Worm (Caenorhabditis elegans) whole organism, L4 larva: ENCODE measurements around the gene C01G10.7.

Source experiments
- D1046.2 ChIP-seq: fragments of 200-800 bp; sonication (Bioruptor generic); IDR thresholded peaks from 2 replicates; pipeline ENCODE4 v1.3.6; 2022; ENCODE audit warnings: missing genetic modification characterization, missing compliant biosample characterization
- F26F4.8 ChIP-seq: fragments of 200-800 bp; sonication (Bioruptor generic); conservative IDR thresholded peaks from 2 replicates; pipeline ENCODE4 v1.3.6; 2022; ENCODE audit warnings: missing genetic modification characterization, missing compliant biosample characterization
- F44E2.7 ChIP-seq: fragments of 200-800 bp; sonication (Bioruptor generic); IDR thresholded peaks from 2 replicates; pipeline ENCODE4 v2.1.2; 2022; ENCODE audit warnings: missing genetic modification characterization, missing compliant biosample characterization
- F49E8.2 ChIP-seq: sonication (generic microtip); optimal IDR thresholded peaks from 2 replicates; lab custom pipeline; 2016; ENCODE audit warnings: missing compliant biosample characterization, mild to moderate bottlenecking, missing genetic modification characterization, borderline replicate concordance
- R02D3.7 ChIP-seq: fragments of 150-350 bp; sonication (generic microtip); optimal IDR thresholded peaks from 3 replicates; lab custom pipeline; 2014; ENCODE audit warnings: missing biosample characterization, missing genetic modification characterization
- Y5F2A.4 ChIP-seq: fragments of 200-800 bp; sonication (Bioruptor generic); optimal IDR thresholded peaks from 2 replicates; lab custom pipeline; 2018; ENCODE audit warnings: mild to moderate bottlenecking, missing genetic modification characterization, missing compliant biosample characterization
- Y75B8A.6 ChIP-seq: fragments of 200-800 bp; sonication (Bioruptor generic); IDR thresholded peaks from 2 replicates; pipeline ENCODE4 v1.3.6; 2022; ENCODE audit warnings: missing genetic modification reagents, missing genetic modification characterization, missing compliant biosample characterization
- ZK337.2 ChIP-seq: fragments of 200-800 bp; sonication (Bioruptor generic); IDR thresholded peaks from 2 replicates; pipeline ENCODE4 v1.3.6; 2022; ENCODE audit warnings: missing genetic modification reagents, missing genetic modification characterization, missing compliant biosample characterization
- aly-2 ChIP-seq: sonication (generic microtip); optimal IDR thresholded peaks from 2 replicates; lab custom pipeline; 2018; ENCODE audit warnings: missing biosample characterization, missing genetic modification characterization
- ama-1 ChIP-seq: fragments of 150-350 bp; optimal IDR thresholded peaks from 2 replicates; lab custom pipeline; 2014; ENCODE audit warnings: inconsistent platforms, mixed read lengths
- ceh-20 ChIP-seq: fragments of 200-800 bp; sonication (Bioruptor generic); IDR thresholded peaks from 2 replicates; pipeline ENCODE4 v1.3.6; 2022; ENCODE audit warnings: missing genetic modification reagents, missing genetic modification characterization, missing compliant biosample characterization
- ceh-32 ChIP-seq: sonication (generic microtip); optimal IDR thresholded peaks from 2 replicates; lab custom pipeline; 2016; ENCODE audit warnings: mild to moderate bottlenecking, missing genetic modification characterization, missing compliant biosample characterization; ENCODE audit not compliant: poor library complexity
- ceh-62 ChIP-seq: sonication (generic microtip); optimal IDR thresholded peaks from 2 replicates; lab custom pipeline; 2017; ENCODE audit warnings: missing biosample characterization, missing genetic modification characterization
- ces-1 ChIP-seq: fragments of 150-350 bp; sonication (generic microtip); optimal IDR thresholded peaks from 4 replicates; lab custom pipeline; 2014; ENCODE audit warnings: missing biosample characterization, missing genetic modification reagents, missing genetic modification characterization
- cey-2 ChIP-seq: sonication (generic microtip); optimal IDR thresholded peaks from 3 replicates; lab custom pipeline; 2017; ENCODE audit warnings: missing genetic modification characterization, mild to moderate bottlenecking, missing compliant biosample characterization, antibody characterized with exemption, borderline replicate concordance; ENCODE audit not compliant: insufficient read depth
- ctbp-1 ChIP-seq: fragments of 200-800 bp; sonication (Bioruptor generic); IDR thresholded peaks from 2 replicates; pipeline ENCODE4 v1.3.6; 2022; ENCODE audit warnings: missing genetic modification reagents, missing genetic modification characterization, missing compliant biosample characterization
- daf-19 ChIP-seq: fragments of 200-800 bp; sonication (Bioruptor generic); conservative IDR thresholded peaks from 2 replicates; pipeline ENCODE4 v1.3.6; 2022; ENCODE audit warnings: missing genetic modification characterization, missing compliant biosample characterization
- daf-8 ChIP-seq: fragments of 200-800 bp; sonication (Bioruptor generic); IDR thresholded peaks from 2 replicates; pipeline ENCODE4 v1.3.6; 2022; ENCODE audit warnings: missing genetic modification characterization, missing compliant biosample characterization
- dmd-6 ChIP-seq: fragments of 200-800 bp; sonication (Bioruptor generic); IDR thresholded peaks from 2 replicates; pipeline ENCODE4 v1.3.6; 2022; ENCODE audit warnings: missing genetic modification reagents, missing genetic modification characterization, missing compliant biosample characterization
- dve-1 ChIP-seq: sonication (generic microtip); optimal IDR thresholded peaks from 2 replicates; lab custom pipeline; 2017; ENCODE audit warnings: antibody characterized with exemption, mild to moderate bottlenecking, missing genetic modification characterization, missing compliant biosample characterization; ENCODE audit not compliant: insufficient read depth
- fkh-10 ChIP-seq: fragments of 150-350 bp; optimal IDR thresholded peaks from 2 replicates; lab custom pipeline; 2014; ENCODE audit warnings: missing biosample characterization, missing genetic modification reagents, missing genetic modification characterization
- fos-1 ChIP-seq: fragments of 150-350 bp; optimal IDR thresholded peaks from 2 replicates; lab custom pipeline; 2014; ENCODE audit warnings: missing biosample characterization, missing genetic modification characterization
- gei-8 ChIP-seq: fragments of 200-800 bp; sonication (Bioruptor generic); optimal IDR thresholded peaks from 2 replicates; lab custom pipeline; 2018; ENCODE audit warnings: mild to moderate bottlenecking, missing genetic modification characterization, missing compliant biosample characterization
- hif-1 ChIP-seq, 2 experiments: sonication (generic microtip); optimal IDR thresholded peaks; 2 replicates each; lab custom pipeline; 2016 to 2017; ENCODE audit warnings: missing compliant biosample characterization in 2 of 2, missing genetic modification characterization in 2 of 2, missing genetic modification reagents in 2 of 2, missing genotype in 2 of 2, mild to moderate bottlenecking in 1 of 2
- hlh-11 ChIP-seq: fragments of 200-800 bp; sonication (Bioruptor generic); optimal IDR thresholded peaks from 2 replicates; lab custom pipeline; 2018; ENCODE audit warnings: mild to moderate bottlenecking, missing genetic modification characterization, missing compliant biosample characterization
- lim-7 ChIP-seq: fragments of 200-800 bp; sonication (Bioruptor generic); IDR thresholded peaks from 2 replicates; pipeline ENCODE4 v1.3.6; 2022; ENCODE audit warnings: missing genetic modification characterization, missing compliant biosample characterization
- lin-15B ChIP-seq: fragments of 150-350 bp; sonication (generic microtip); optimal IDR thresholded peaks from 3 replicates; lab custom pipeline; 2014; ENCODE audit warnings: missing biosample characterization, missing genetic modification characterization
- madf-5 ChIP-seq, 2 experiments: fragments of 200-800 bp; sonication (Bioruptor generic); IDR thresholded peaks; 2 replicates each; pipeline ENCODE4 v1.3.6; 2022; ENCODE audit warnings: missing compliant biosample characterization in 2 of 2, missing genetic modification characterization in 2 of 2
- madf-9 ChIP-seq: fragments of 200-800 bp; sonication (Bioruptor generic); conservative IDR thresholded peaks from 2 replicates; pipeline ENCODE4 v1.3.6; 2022; ENCODE audit warnings: missing genetic modification reagents, missing genetic modification characterization, missing compliant biosample characterization
- mxl-3 ChIP-seq: fragments of 200-800 bp; sonication (Bioruptor generic); optimal IDR thresholded peaks from 2 replicates; lab custom pipeline; 2018; ENCODE audit warnings: mild to moderate bottlenecking, missing genetic modification characterization, missing compliant biosample characterization
- nhr-111 ChIP-seq: fragments of 200-800 bp; sonication (Bioruptor generic); optimal IDR thresholded peaks from 2 replicates; lab custom pipeline; 2018; ENCODE audit warnings: mild to moderate bottlenecking, missing genetic modification characterization, missing compliant biosample characterization
- nhr-237 ChIP-seq: sonication (generic microtip); optimal IDR thresholded peaks from 2 replicates; lab custom pipeline; 2017; ENCODE audit warnings: missing biosample characterization, missing genetic modification characterization
- nhr-25 ChIP-seq: sonication (generic microtip); optimal IDR thresholded peaks from 2 replicates; lab custom pipeline; 2017; ENCODE audit warnings: missing genetic modification characterization, mild to moderate bottlenecking, missing compliant biosample characterization, antibody characterized with exemption, moderate library complexity, borderline replicate concordance; ENCODE audit not compliant: insufficient read depth
- nhr-41 ChIP-seq: fragments of 200-800 bp; sonication (Bioruptor generic); IDR thresholded peaks from 2 replicates; pipeline ENCODE4 v1.3.6; 2022; ENCODE audit warnings: missing genetic modification reagents, missing genetic modification characterization, missing compliant biosample characterization
- nhr-42 ChIP-seq: fragments of 200-800 bp; sonication (Bioruptor generic); IDR thresholded peaks from 2 replicates; pipeline ENCODE4 v1.3.6; 2022; ENCODE audit warnings: missing genetic modification characterization, missing compliant biosample characterization
- nhr-6 ChIP-seq: fragments of 150-350 bp; optimal IDR thresholded peaks from 2 replicates; lab custom pipeline; 2014; ENCODE audit warnings: missing biosample characterization, missing genetic modification characterization
- pha-4 ChIP-seq, 2 experiments: fragments of 150-350 bp in 1 of 2; fragments of 200-800 bp in 1 of 2; sonication (Bioruptor generic) in 1 of 2; IDR thresholded peaks in 1 of 2; optimal IDR thresholded peaks in 1 of 2; 2 replicates each; pipeline versions ENCODE4 v1.3.6 to Lab custom; 2014 to 2022; ENCODE audit warnings: missing genetic modification characterization in 2 of 2, missing genetic modification reagents in 2 of 2, missing biosample characterization in 1 of 2, missing compliant biosample characterization in 1 of 2
- php-3 ChIP-seq: fragments of 200-800 bp; sonication (Bioruptor generic); IDR thresholded peaks from 2 replicates; pipeline ENCODE4 v1.3.6; 2022; ENCODE audit warnings: missing genetic modification reagents, missing genetic modification characterization, missing compliant biosample characterization
- saeg-2 ChIP-seq: fragments of 200-800 bp; sonication (Bioruptor generic); IDR thresholded peaks from 2 replicates; pipeline ENCODE4 v1.3.6; 2022; ENCODE audit warnings: missing genetic modification reagents, missing genetic modification characterization, missing compliant biosample characterization
- sdz-12 ChIP-seq: fragments of 200-800 bp; sonication (Bioruptor generic); optimal IDR thresholded peaks from 2 replicates; lab custom pipeline; 2018; ENCODE audit warnings: mild to moderate bottlenecking, missing genetic modification characterization, missing compliant biosample characterization
- set-16 ChIP-seq: fragments of 200-800 bp; sonication (Bioruptor generic); IDR thresholded peaks from 2 replicates; pipeline ENCODE4 v1.3.6; 2022; ENCODE audit warnings: missing genetic modification reagents, missing genetic modification characterization, missing compliant biosample characterization
- skn-1 ChIP-seq: fragments of 150-350 bp; optimal IDR thresholded peaks from 2 replicates; lab custom pipeline; 2014; ENCODE audit warnings: missing biosample characterization, missing genetic modification characterization
- tra-1 ChIP-seq: fragments of 200-800 bp; sonication (Bioruptor generic); IDR thresholded peaks from 2 replicates; pipeline ENCODE4 v1.3.6; 2022; ENCODE audit warnings: missing genetic modification reagents, missing genetic modification characterization, missing compliant biosample characterization
- unc-130 ChIP-seq: sonication (generic microtip); optimal IDR thresholded peaks from 2 replicates; lab custom pipeline; 2016; ENCODE audit warnings: missing genetic modification reagents, missing genetic modification characterization, missing compliant biosample characterization
- vab-7 ChIP-seq: fragments of 200-800 bp; sonication (Bioruptor generic); IDR thresholded peaks from 2 replicates; pipeline ENCODE4 v1.3.6; 2022; ENCODE audit warnings: missing genetic modification reagents, missing genetic modification characterization, missing compliant biosample characterization
- zag-1 ChIP-seq: fragments of 150-350 bp; optimal IDR thresholded peaks from 2 replicates; lab custom pipeline; 2014; ENCODE audit warnings: missing biosample characterization, missing genetic modification characterization
- zfp-2 ChIP-seq: sonication (generic microtip); optimal IDR thresholded peaks from 2 replicates; lab custom pipeline; 2016; ENCODE audit warnings: mild to moderate bottlenecking, missing genetic modification characterization, missing compliant biosample characterization
- zip-11 ChIP-seq: fragments of 200-800 bp; sonication (Bioruptor generic); IDR thresholded peaks from 2 replicates; pipeline ENCODE4 v1.3.6; 2022; ENCODE audit warnings: missing genetic modification characterization, missing compliant biosample characterization

The C01G10.7 gene

ce11 chrV:15085335-15085800 lies at the start of gene C01G10.7, which contains the start of gene ahsa-1 (continued):
- no peak for TF ChIP-seq nhr-41
- peak; percentile 80 for TF ChIP-seq fkh-10
- peak; percentile 91 for TF ChIP-seq lin-15B
- TF ChIP-seq ceh-62 (tag; lab: Kevin White, UChicago), result no peak
- peak; percentile 60 to 98 for TF ChIP-seq hif-1 (tag; optimal IDR thresholded peaks at IDR 0.05; lab: Kevin White, UChicago)
- TF ChIP-seq skn-1 (tag; lab: Kevin White, UChicago), result no peak
- TF ChIP-seq saeg-2 (GFP tag; lab: Robert Waterston, UW), result no peak
- no peak for TF ChIP-seq ctbp-1 (GFP tag; lab: Robert Waterston, UW)
- TF ChIP-seq sdz-12, result no peak
- no peak for TF ChIP-seq nhr-111
- TF ChIP-seq hlh-11, result peak; percentile 74
- TF ChIP-seq F49E8.2 (tag; lab: Kevin White, UChicago), result peak; percentile 56
- TF ChIP-seq lim-7 (GFP tag; lab: Robert Waterston, UW), result no peak
- TF ChIP-seq zag-1 (tag; lab: Kevin White, UChicago), result no peak
- TF ChIP-seq dmd-6 (GFP tag; lab: Robert Waterston, UW), result peak; percentile 86
- no peak for TF ChIP-seq dve-1 (tag; lab: Kevin White, UChicago)
- TF ChIP-seq cey-2 (tag; lab: Kevin White, UChicago), result no peak
- no peak for TF ChIP-seq nhr-25 (tag; lab: Kevin White, UChicago)
- TF ChIP-seq pha-4 (GFP tag; IDR thresholded peaks at IDR 0.05; lab: Robert Waterston, UW), result peak; percentile 54; the same call in 1 of the 2 replicates
- TF ChIP-seq pha-4 (tag; optimal IDR thresholded peaks at IDR 0.05; lab: Kevin White, UChicago), result peak; percentile 97
- no peak for TF ChIP-seq gei-8 (GFP tag; lab: Kevin White, UChicago)
- TF ChIP-seq ces-1 (GFP tag; lab: Kevin White, UChicago), result peak; percentile 60
- TF ChIP-seq madf-5 (GFP tag; IDR thresholded peaks at IDR 0.05; lab: Robert Waterston, UW), result peak; percentile 45 to 64; a peak in 2 of 4 replicates
- TF ChIP-seq ZK337.2 (GFP tag; lab: Robert Waterston, UW), result peak; percentile 91
- TF ChIP-seq daf-8 (GFP tag; lab: Robert Waterston, UW), result no peak
- no peak for TF ChIP-seq D1046.2
- peak; percentile 98 for TF ChIP-seq unc-130 (GFP tag; lab: Kevin White, UChicago)
- peak; percentile 19 for TF ChIP-seq mxl-3
- TF ChIP-seq Y5F2A.4, result no peak
- TF ChIP-seq nhr-6 (tag; lab: Kevin White, UChicago), result peak; percentile 99
- peak; percentile 58; the same call in 1 of the 2 replicates for TF ChIP-seq tra-1 (GFP tag; lab: Robert Waterston, UW)
- no peak for TF ChIP-seq daf-19 (GFP tag; lab: Robert Waterston, UW)
- no peak for TF ChIP-seq fos-1 (tag; lab: Kevin White, UChicago)
- TF ChIP-seq madf-9 (GFP tag; lab: Robert Waterston, UW), result peak; percentile 75
- peak; percentile 46; the same call in 1 of the 2 replicates for TF ChIP-seq nhr-42
- TF ChIP-seq aly-2, result no peak
- TF ChIP-seq R02D3.7 (tag; lab: Kevin White, UChicago), result peak; percentile 89
- no peak for TF ChIP-seq nhr-237 (tag; lab: Kevin White, UChicago)
- TF ChIP-seq ceh-20 (GFP tag; lab: Robert Waterston, UW), result peak; percentile 67; the same call in 1 of the 2 replicates
- no peak for TF ChIP-seq set-16 (GFP tag; lab: Robert Waterston, UW)
- no peak for TF ChIP-seq ama-1 (lab: Kevin White, UChicago)
- TF ChIP-seq zip-11 (GFP tag; lab: Robert Waterston, UW), result no peak
- TF ChIP-seq Y75B8A.6 (GFP tag; lab: Robert Waterston, UW), result no peak
- peak; percentile 49; the same call in 1 of the 2 replicates for TF ChIP-seq vab-7 (GFP tag; lab: Robert Waterston, UW)
- TF ChIP-seq F44E2.7, result no peak
- no peak for TF ChIP-seq ceh-32 (tag; lab: Kevin White, UChicago)
- no peak for TF ChIP-seq zfp-2 (tag; lab: Kevin White, UChicago)
- TF ChIP-seq F26F4.8, result no peak
- no peak for TF ChIP-seq php-3 (GFP tag; lab: Robert Waterston, UW)
- TF ChIP-seq, all 104 proteins: peak for 47
